Fruit fly (Drosophila melanogaster): ENCODE data around the gene KrT95D.

KrT95D gene

dm6 chr3R:23962781-23963222 is 68.8 kb downstream of the KrT95D start, which contains the start of gene CG31140 (continued):
- TF ChIP-seq CG18476 (GFP tag; optimal IDR thresholded peaks at IDR 0.05) = no peak
- no peak for TF ChIP-seq dmrt11E (tag; optimal IDR thresholded peaks at IDR 0.05)
- TF ChIP-seq Hr78 (GFP tag; optimal IDR thresholded peaks at IDR 0.05) = no peak
- TF ChIP-seq luna (GFP tag; optimal IDR thresholded peaks at IDR 0.05) = no peak
- TF ChIP-seq pros (GFP tag; optimal IDR thresholded peaks at IDR 0.05) = no peak
- TF ChIP-seq CG8290 (GFP tag; optimal IDR thresholded peaks at IDR 0.05) = peak; percentile 36
- peak; percentile 50 to 64 for TF ChIP-seq CG8290 (tag; optimal IDR thresholded peaks at IDR 0.05)
- TF ChIP-seq MESR4 (GFP tag; optimal IDR thresholded peaks at IDR 0.05) = peak; percentile 12
- TF ChIP-seq lab (GFP tag; optimal IDR thresholded peaks at IDR 0.05) = peak; percentile 26
- TF ChIP-seq pzg (GFP tag; optimal IDR thresholded peaks at IDR 0.05) = peak; percentile 43

dm6 chr3R:23960865-23961264 is 70.8 kb downstream of the KrT95D start:
- TF ChIP-seq gce (GFP tag; IDR thresholded peaks at IDR 0.05) (0 out of 3 replicates have a peak, but pooled peaks have one; percentile 8), Doc3 (GFP tag; IDR thresholded peaks at IDR 0.05; ENCODE audit: partially characterized antibody) (0 out of 3 replicates have a peak, but pooled peaks have one; percentile 13), stwl (tag; optimal IDR thresholded peaks at IDR 0.05) (peak; percentile 99), CG17359 (tag; optimal IDR thresholded peaks at IDR 0.05) (no peak), CG16813 (GFP tag; IDR thresholded peaks at IDR 0.05; ENCODE audit: partially characterized antibody) (peak; percentile 39; the same call in 1 of the 3 replicates), CG9215 (GFP tag; IDR thresholded peaks at IDR 0.05) (no peak), CG8290 (GFP tag; optimal IDR thresholded peaks at IDR 0.05) (peak; percentile 36), CG8290 (tag; optimal IDR thresholded peaks at IDR 0.05) (no peak), Scr (GFP tag; IDR thresholded peaks at IDR 0.05; ENCODE audit: partially characterized antibody) (0 out of 2 replicates have a peak, but pooled peaks have one; percentile 17), CG10267 (tag; optimal IDR thresholded peaks at IDR 0.05) (peak; percentile 47)

- TF ChIP-seq Drgx (GFP tag; IDR thresholded peaks at IDR 0.05) (peak; percentile 92), CG10565 (GFP tag; optimal IDR thresholded peaks at IDR 0.05) (peak; percentile 53), pan (optimal IDR thresholded peaks at IDR 0.05) (no peak), pan (GFP tag; optimal IDR thresholded peaks at IDR 0.05 in 1 of 2, IDR thresholded peaks at IDR 0.05 in 1 of 2) (peak in 1 of 2 experiments; percentile 97), aop (GFP tag; IDR thresholded peaks at IDR 0.05) (peak; percentile 75), scrt (GFP tag; optimal IDR thresholded peaks at IDR 0.05) (peak; percentile 77), gce (GFP tag; IDR thresholded peaks at IDR 0.05) (peak; percentile 87), CG12104 (GFP tag; optimal IDR thresholded peaks at IDR 0.05) (peak; percentile 87), gcm2 (GFP tag; optimal IDR thresholded peaks at IDR 0.05) (peak; percentile 71), cg (GFP tag; optimal IDR thresholded peaks at IDR 0.05) (peak; percentile 90), Hsf (GFP tag; optimal IDR thresholded peaks at IDR 0.05) (peak; percentile 93), CG32772 (GFP tag; IDR thresholded peaks at IDR 0.05) (peak; percentile 97), Asciz (GFP tag; optimal IDR thresholded peaks at IDR 0.05) (peak; percentile 68), CG2678 (tag; optimal IDR thresholded peaks at IDR 0.05) (peak; percentile 89), Taf1 (GFP tag; IDR thresholded peaks at IDR 0.05) (peak; percentile 89), ash1 (GFP tag; optimal IDR thresholded peaks at IDR 0.05) (peak; percentile 59), Sox102F (GFP tag; optimal IDR thresholded peaks at IDR 0.05) (peak; percentile 90), lola (GFP tag; optimal IDR thresholded peaks at IDR 0.05) (peak in 1 of 3 experiments; percentile 85), CG11456 (GFP tag; IDR thresholded peaks at IDR 0.05) (peak; percentile 97), seq (GFP tag; IDR thresholded peaks at IDR 0.05) (peak; percentile 91), peb (GFP tag; IDR thresholded peaks at IDR 0.05) (peak; percentile 91), az2 (GFP tag; optimal IDR thresholded peaks at IDR 0.05) (peak; percentile 92), p53 (GFP tag; optimal IDR thresholded peaks at IDR 0.05) (peak; percentile 58), repo (GFP tag; optimal IDR thresholded peaks at IDR 0.05) (peak; percentile 50), nerfin-2 (GFP tag; IDR thresholded peaks at IDR 0.05; ENCODE audit: partially characterized antibody) (peak; percentile 88), zfh1 (GFP tag; IDR thresholded peaks at IDR 0.05) (peak; percentile 97), usp (GFP tag; optimal IDR thresholded peaks at IDR 0.05) (no peak), hbn (GFP tag; IDR thresholded peaks at IDR 0.05; ENCODE audit: partially characterized antibody) (peak; percentile 79)
Measured at dm6 chr3R:23958091-23958838, 73.4 kb downstream of the KrT95D start, which contains the start of the genes GluProRS and AP-1sigma. Gene GluProRS, minus strand, starts transcription at chr3R:23958391. Gene AP-1sigma, plus strand, starts transcription at chr3R:23958651.

Measured in whole organism, embryonic.